Worm (Caenorhabditis elegans) whole organism, young adult: ENCODE data around the gene srh-68.

Experiments used
- K12H6.12 ChIP-seq: fragments of 200-800 bp; sonication (Bioruptor generic); optimal IDR thresholded peaks from 2 replicates; lab custom pipeline; 2018; ENCODE audit warnings: mild to moderate bottlenecking, missing genetic modification characterization, missing compliant biosample characterization
- Y67H2A.10 ChIP-seq: fragments of 200-800 bp; sonication (Bioruptor generic); conservative IDR thresholded peaks from 2 replicates; pipeline ENCODE4 v1.3.6; 2022; ENCODE audit warnings: missing genetic modification reagents, missing genetic modification characterization, missing compliant biosample characterization
- atf-7 ChIP-seq: sonication (generic microtip); optimal IDR thresholded peaks from 2 replicates; lab custom pipeline; 2017; ENCODE audit warnings: mild to moderate bottlenecking, missing genetic modification characterization, missing compliant biosample characterization
- attf-6 ChIP-seq: fragments of 200-800 bp; sonication (Bioruptor generic); IDR thresholded peaks from 2 replicates; pipeline ENCODE4 v1.3.6; 2022; ENCODE audit warnings: missing genetic modification reagents, missing genetic modification characterization, missing compliant biosample characterization
- ceh-27 ChIP-seq: fragments of 200-800 bp; sonication (Bioruptor generic); optimal IDR thresholded peaks from 2 replicates; lab custom pipeline; 2018; ENCODE audit warnings: mild to moderate bottlenecking, missing genetic modification characterization, moderate library complexity, missing compliant biosample characterization
- hsf-1 ChIP-seq: fragments of 200-800 bp; sonication (Bioruptor generic); IDR thresholded peaks from 2 replicates; pipeline ENCODE4 v1.3.6; 2022; ENCODE audit warnings: missing genetic modification reagents, missing genetic modification characterization, missing compliant biosample characterization
- lin-35 ChIP-seq, 3 experiments: fragments of 150-350 bp in 2 of 3; sonication (generic microtip) in 1 of 3; optimal IDR thresholded peaks; 2 replicates each; lab custom pipeline; 2014 to 2018; ENCODE audit warnings: missing biosample characterization in 3 of 3, missing genetic modification characterization in 3 of 3, missing genetic modification reagents in 3 of 3
- lin-54 ChIP-seq: fragments of 200-800 bp; sonication (Bioruptor generic); optimal IDR thresholded peaks from 2 replicates; lab custom pipeline; 2018; ENCODE audit warnings: mild to moderate bottlenecking, missing genetic modification characterization, missing compliant biosample characterization
- madf-10 ChIP-seq: sonication (generic microtip); optimal IDR thresholded peaks from 2 replicates; lab custom pipeline; 2016; ENCODE audit warnings: mild to moderate bottlenecking, missing genetic modification characterization, missing compliant biosample characterization
- pha-4 ChIP-seq: fragments of 150-350 bp; sonication (generic microtip); optimal IDR thresholded peaks from 2 replicates; lab custom pipeline; 2014; ENCODE audit warnings: missing biosample characterization, missing genetic modification reagents, missing genetic modification characterization
- unc-130 ChIP-seq: sonication (generic microtip); optimal IDR thresholded peaks from 2 replicates; lab custom pipeline; 2016; ENCODE audit warnings: missing genetic modification reagents, missing genetic modification characterization, missing compliant biosample characterization
- unc-62 ChIP-seq: fragments of 150-350 bp; optimal IDR thresholded peaks from 2 replicates; lab custom pipeline; 2014; ENCODE audit warnings: missing biosample characterization, missing genetic modification reagents, missing genetic modification characterization
- zfh-2 ChIP-seq: fragments of 200-800 bp; sonication (Bioruptor generic); conservative IDR thresholded peaks from 2 replicates; pipeline ENCODE4 v1.3.6; 2022; ENCODE audit warnings: missing genetic modification reagents, missing genetic modification characterization, missing compliant biosample characterization
- zim-3 ChIP-seq: sonication (generic microtip); optimal IDR thresholded peaks from 2 replicates; lab custom pipeline; 2017; ENCODE audit warnings: mild to moderate bottlenecking, missing genetic modification characterization, moderate library complexity, missing compliant biosample characterization

DNA sequence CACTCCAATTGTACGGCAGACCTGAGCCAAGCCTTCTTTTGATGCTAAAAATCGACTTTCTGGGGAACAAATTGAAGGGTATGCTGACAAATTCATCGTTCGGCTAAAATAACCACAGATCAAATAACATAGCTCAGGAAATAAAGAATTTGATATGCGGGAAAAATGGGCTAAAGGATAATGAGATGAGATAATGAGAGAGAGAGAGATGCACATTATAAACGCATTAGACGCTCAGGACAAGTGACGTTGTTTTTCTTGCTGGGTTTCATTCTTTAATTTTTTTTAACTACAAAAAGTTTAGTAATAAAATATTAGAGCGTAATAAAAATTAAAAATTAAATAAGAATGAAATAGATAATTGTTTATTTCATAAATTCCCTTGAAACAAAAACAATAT lies 7.5 kb downstream of the srh-68 start, which contains the start of gene srh-69:
- no peak for TF ChIP-seq hsf-1 (GFP tag; lab: Robert Waterston, UW)
- no peak for TF ChIP-seq zfh-2
- no peak for TF ChIP-seq pha-4 (tag; lab: Kevin White, UChicago)
- no peak for TF ChIP-seq unc-130 (GFP tag; lab: Kevin White, UChicago)
- no peak for TF ChIP-seq atf-7 (tag; lab: Kevin White, UChicago)
- no peak for TF ChIP-seq unc-62 (GFP tag; lab: Kevin White, UChicago)
- no peak for TF ChIP-seq attf-6 (GFP tag; lab: Robert Waterston, UW)
- TF ChIP-seq ceh-27 (GFP tag; lab: Kevin White, UChicago) = no peak
- no peak for TF ChIP-seq lin-54 (GFP tag; lab: Kevin White, UChicago)
- TF ChIP-seq lin-35 (GFP tag; optimal IDR thresholded peaks at IDR 0.05; lab: Kevin White, UChicago) = no peak
- no peak for TF ChIP-seq K12H6.12 (tag; lab: Kevin White, UChicago)
- TF ChIP-seq Y67H2A.10 (GFP tag; lab: Robert Waterston, UW) = no peak
- TF ChIP-seq zim-3 = no peak
- TF ChIP-seq madf-10 (tag; lab: Kevin White, UChicago) = no peak
